Worm (Caenorhabditis elegans): ENCODE results near the gene eor-2.

DNA sequence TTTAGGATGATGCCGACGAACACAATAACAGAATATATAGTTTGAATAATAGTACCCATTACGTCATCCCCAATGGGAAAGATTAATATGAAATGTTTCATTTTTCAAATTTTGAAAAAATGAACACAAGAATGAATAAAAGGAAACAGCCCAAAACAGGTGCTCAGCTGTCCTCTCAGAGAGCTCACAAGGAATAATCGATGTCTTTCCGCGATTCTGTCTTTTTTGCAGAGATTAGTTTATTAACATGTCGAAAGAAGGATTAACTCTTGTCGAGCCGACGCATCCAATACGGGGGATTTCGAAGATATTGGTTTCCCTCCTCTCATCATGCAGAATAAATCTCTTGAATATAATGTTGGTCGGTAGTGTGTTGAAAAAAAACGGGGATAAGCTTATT, 26.0 kb downstream of the eor-2 start, which contains the start of gene F54E4.2:
- no peak for TF ChIP-seq lin-39 (tag; optimal IDR thresholded peaks at IDR 0.05)
- no peak for TF ChIP-seq nhr-77 (tag; optimal IDR thresholded peaks at IDR 0.05)
- TF ChIP-seq ceh-16 (tag; optimal IDR thresholded peaks at IDR 0.05), result no peak
- TF ChIP-seq fos-1 (tag; optimal IDR thresholded peaks at IDR 0.05), result no peak
- TF ChIP-seq nhr-67 (tag; optimal IDR thresholded peaks at IDR 0.05), result no peak
- TF ChIP-seq daf-12 (tag; optimal IDR thresholded peaks at IDR 0.05), result no peak
- no peak for TF ChIP-seq nhr-76 (tag; optimal IDR thresholded peaks at IDR 0.05)
- TF ChIP-seq nhr-28 (tag; optimal IDR thresholded peaks at IDR 0.05), result no peak
- TF ChIP-seq nhr-11 (tag; optimal IDR thresholded peaks at IDR 0.05), result no peak
- no peak for TF ChIP-seq egl-27 (tag; optimal IDR thresholded peaks at IDR 0.05)
- no peak for TF ChIP-seq fkh-10 (GFP tag; optimal IDR thresholded peaks at IDR 0.05)
- TF ChIP-seq ztf-11 (tag; optimal IDR thresholded peaks at IDR 0.05), result no peak

Data from whole organism, L3 larva.